Worm (Caenorhabditis elegans) whole organism, early embryonic: ENCODE measurements around the gene C34C6.9.

Source experiments
- F13C5.2 ChIP-seq: sonication (generic microtip); optimal IDR thresholded peaks from 2 replicates; lab custom pipeline; 2017; ENCODE audit warnings: mild to moderate bottlenecking, missing genetic modification characterization, inconsistent platforms, missing compliant biosample characterization
- ama-1 ChIP-seq: fragments of 150-350 bp; optimal IDR thresholded peaks from 2 replicates; lab custom pipeline; 2014
- ceh-13 ChIP-seq: fragments of 200-800 bp; sonication (Bioruptor generic); optimal IDR thresholded peaks from 2 replicates; lab custom pipeline; 2018; ENCODE audit warnings: mild to moderate bottlenecking, missing genetic modification characterization, missing compliant biosample characterization
- ets-7 ChIP-seq: sonication (generic microtip); optimal IDR thresholded peaks from 2 replicates; lab custom pipeline; 2016; ENCODE audit warnings: missing genotype, missing genetic modification characterization, missing compliant biosample characterization
- flt-1 ChIP-seq: fragments of 200-800 bp; sonication (Bioruptor generic); IDR thresholded peaks from 2 replicates; pipeline ENCODE4 v1.3.6; 2022; ENCODE audit warnings: missing genetic modification characterization, missing compliant biosample characterization
- hmbx-1 ChIP-seq: sonication (generic microtip); optimal IDR thresholded peaks from 2 replicates; lab custom pipeline; 2016; ENCODE audit warnings: mild to moderate bottlenecking, missing genetic modification characterization, missing compliant biosample characterization
- hnd-1 ChIP-seq: sonication (generic microtip); optimal IDR thresholded peaks from 2 replicates; lab custom pipeline; 2016; ENCODE audit warnings: missing genetic modification characterization, missing compliant biosample characterization
- pes-1 ChIP-seq: fragments of 200-800 bp; sonication (Bioruptor generic); IDR thresholded peaks from 2 replicates; pipeline ENCODE4 v1.3.6; 2022; ENCODE audit warnings: missing genetic modification reagents, missing genetic modification characterization, missing compliant biosample characterization
- scrt-1 ChIP-seq: fragments of 200-800 bp; sonication (Bioruptor generic); IDR thresholded peaks from 2 replicates; pipeline ENCODE4 v1.3.6; 2022; ENCODE audit warnings: missing genetic modification characterization, missing compliant biosample characterization
- sea-1 ChIP-seq: fragments of 200-800 bp; sonication (Bioruptor generic); conservative IDR thresholded peaks from 2 replicates; pipeline ENCODE4 v1.3.6; 2022; ENCODE audit warnings: missing genetic modification characterization, missing compliant biosample characterization
- tbx-11 ChIP-seq: fragments of 200-800 bp; sonication (Bioruptor generic); IDR thresholded peaks from 2 replicates; pipeline ENCODE4 v1.3.6; 2022; ENCODE audit warnings: missing genetic modification characterization, missing compliant biosample characterization
- tbx-37 ChIP-seq: fragments of 200-800 bp; sonication (Bioruptor generic); conservative IDR thresholded peaks from 2 replicates; pipeline ENCODE4 v1.3.6; 2022; ENCODE audit warnings: missing genetic modification reagents, missing genetic modification characterization, missing compliant biosample characterization
- tra-4 ChIP-seq: sonication (generic microtip); optimal IDR thresholded peaks from 2 replicates; lab custom pipeline; 2017; ENCODE audit warnings: missing genetic modification characterization, missing compliant biosample characterization

DNA sequence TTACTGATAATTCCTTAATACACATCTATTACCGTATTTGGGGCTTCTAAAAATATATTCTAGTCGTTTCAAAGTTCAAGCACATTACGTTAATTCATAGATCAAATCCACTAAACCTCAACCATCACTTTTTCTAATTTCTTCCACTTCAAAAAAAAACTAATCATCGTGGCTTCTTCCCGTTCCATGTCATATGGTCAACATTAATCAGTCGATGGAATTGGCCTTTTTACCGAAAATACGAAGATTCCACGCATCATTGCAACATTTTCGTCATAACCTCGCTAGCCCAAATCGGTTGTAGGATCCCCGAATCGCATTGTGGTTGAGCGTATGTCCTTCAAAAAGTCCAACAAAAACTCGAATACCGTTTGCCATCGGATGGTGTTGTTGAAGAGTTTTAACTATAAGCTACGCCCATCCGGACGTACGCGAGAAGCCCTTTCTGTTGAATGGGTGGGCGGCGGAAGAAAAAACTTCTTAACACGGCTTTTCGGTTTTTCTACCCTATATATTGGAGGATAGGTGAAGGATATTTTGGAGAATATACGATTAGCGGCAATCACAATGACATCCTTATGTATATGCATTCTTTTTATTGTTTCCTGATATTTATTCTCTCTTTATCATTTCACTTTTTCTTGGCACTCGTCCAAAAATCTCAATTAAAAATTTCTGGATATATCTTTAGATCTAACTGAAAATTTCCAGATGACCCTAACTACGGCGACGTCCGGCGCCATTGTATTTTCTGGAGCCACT lies 46.8 kb downstream of the C34C6.9 start, which contains the start of gene rol-6:
- no peak for TF ChIP-seq ceh-13 (GFP tag; lab: Kevin White, UChicago)
- no peak for TF ChIP-seq flt-1
- TF ChIP-seq pes-1 (GFP tag; lab: Robert Waterston, UW): no peak
- TF ChIP-seq ama-1 (lab: Kevin White, UChicago): no peak
- no peak for TF ChIP-seq tbx-37 (GFP tag; lab: Robert Waterston, UW)
- TF ChIP-seq F13C5.2 (tag; lab: Kevin White, UChicago): no peak
- TF ChIP-seq tra-4: no peak
- TF ChIP-seq sea-1 (GFP tag; lab: Robert Waterston, UW): no peak
- no peak for TF ChIP-seq hnd-1 (tag; lab: Kevin White, UChicago)
- TF ChIP-seq scrt-1 (GFP tag; lab: Robert Waterston, UW): no peak
- TF ChIP-seq ets-7 (tag; lab: Kevin White, UChicago): no peak
- TF ChIP-seq tbx-11: no peak
- no peak for TF ChIP-seq hmbx-1 (tag; lab: Kevin White, UChicago)
